Worm (Caenorhabditis elegans) whole organism, early embryonic: Measurements from ENCODE around the gene Y53C12A.6.

Experiments used
- B0310.2 ChIP-seq: sonication (generic microtip); optimal IDR thresholded peaks from 2 replicates; lab custom pipeline; 2016; ENCODE audit warnings: mild to moderate bottlenecking, missing genetic modification characterization, missing compliant biosample characterization
- F13C5.2 ChIP-seq: sonication (generic microtip); optimal IDR thresholded peaks from 2 replicates; lab custom pipeline; 2017; ENCODE audit warnings: mild to moderate bottlenecking, missing genetic modification characterization, inconsistent platforms, missing compliant biosample characterization
- aly-1 ChIP-seq: sonication (generic microtip); optimal IDR thresholded peaks from 2 replicates; lab custom pipeline; 2016; ENCODE audit warnings: missing genetic modification characterization, missing compliant biosample characterization
- ama-1 ChIP-seq: fragments of 150-350 bp; optimal IDR thresholded peaks from 2 replicates; lab custom pipeline; 2014
- ceh-13 ChIP-seq: fragments of 200-800 bp; sonication (Bioruptor generic); optimal IDR thresholded peaks from 2 replicates; lab custom pipeline; 2018; ENCODE audit warnings: mild to moderate bottlenecking, missing genetic modification characterization, missing compliant biosample characterization
- ceh-36 ChIP-seq: sonication (generic microtip); optimal IDR thresholded peaks from 2 replicates; lab custom pipeline; 2016; ENCODE audit warnings: missing genetic modification characterization, inconsistent platforms, missing compliant biosample characterization
- ets-7 ChIP-seq: sonication (generic microtip); optimal IDR thresholded peaks from 2 replicates; lab custom pipeline; 2016; ENCODE audit warnings: missing genotype, missing genetic modification characterization, missing compliant biosample characterization
- flt-1 ChIP-seq: fragments of 200-800 bp; sonication (Bioruptor generic); IDR thresholded peaks from 2 replicates; pipeline ENCODE4 v1.3.6; 2022; ENCODE audit warnings: missing genetic modification characterization, missing compliant biosample characterization
- hmbx-1 ChIP-seq: sonication (generic microtip); optimal IDR thresholded peaks from 2 replicates; lab custom pipeline; 2016; ENCODE audit warnings: mild to moderate bottlenecking, missing genetic modification characterization, missing compliant biosample characterization
- hmg-4 ChIP-seq: fragments of 200-800 bp; sonication (Bioruptor generic); optimal IDR thresholded peaks from 2 replicates; lab custom pipeline; 2018; ENCODE audit warnings: mild to moderate bottlenecking, missing genetic modification characterization, missing compliant biosample characterization
- hnd-1 ChIP-seq: sonication (generic microtip); optimal IDR thresholded peaks from 2 replicates; lab custom pipeline; 2016; ENCODE audit warnings: missing genetic modification characterization, missing compliant biosample characterization
- pes-1 ChIP-seq: fragments of 200-800 bp; sonication (Bioruptor generic); IDR thresholded peaks from 2 replicates; pipeline ENCODE4 v1.3.6; 2022; ENCODE audit warnings: missing genetic modification reagents, missing genetic modification characterization, missing compliant biosample characterization
- scrt-1 ChIP-seq: fragments of 200-800 bp; sonication (Bioruptor generic); IDR thresholded peaks from 2 replicates; pipeline ENCODE4 v1.3.6; 2022; ENCODE audit warnings: missing genetic modification characterization, missing compliant biosample characterization
- sea-1 ChIP-seq: fragments of 200-800 bp; sonication (Bioruptor generic); conservative IDR thresholded peaks from 2 replicates; pipeline ENCODE4 v1.3.6; 2022; ENCODE audit warnings: missing genetic modification characterization, missing compliant biosample characterization
- tbx-11 ChIP-seq: fragments of 200-800 bp; sonication (Bioruptor generic); IDR thresholded peaks from 2 replicates; pipeline ENCODE4 v1.3.6; 2022; ENCODE audit warnings: missing genetic modification characterization, missing compliant biosample characterization
- tbx-37 ChIP-seq: fragments of 200-800 bp; sonication (Bioruptor generic); conservative IDR thresholded peaks from 2 replicates; pipeline ENCODE4 v1.3.6; 2022; ENCODE audit warnings: missing genetic modification reagents, missing genetic modification characterization, missing compliant biosample characterization
- tra-4 ChIP-seq: sonication (generic microtip); optimal IDR thresholded peaks from 2 replicates; lab custom pipeline; 2017; ENCODE audit warnings: missing genetic modification characterization, missing compliant biosample characterization

The Y53C12A.6 gene

DNA sequence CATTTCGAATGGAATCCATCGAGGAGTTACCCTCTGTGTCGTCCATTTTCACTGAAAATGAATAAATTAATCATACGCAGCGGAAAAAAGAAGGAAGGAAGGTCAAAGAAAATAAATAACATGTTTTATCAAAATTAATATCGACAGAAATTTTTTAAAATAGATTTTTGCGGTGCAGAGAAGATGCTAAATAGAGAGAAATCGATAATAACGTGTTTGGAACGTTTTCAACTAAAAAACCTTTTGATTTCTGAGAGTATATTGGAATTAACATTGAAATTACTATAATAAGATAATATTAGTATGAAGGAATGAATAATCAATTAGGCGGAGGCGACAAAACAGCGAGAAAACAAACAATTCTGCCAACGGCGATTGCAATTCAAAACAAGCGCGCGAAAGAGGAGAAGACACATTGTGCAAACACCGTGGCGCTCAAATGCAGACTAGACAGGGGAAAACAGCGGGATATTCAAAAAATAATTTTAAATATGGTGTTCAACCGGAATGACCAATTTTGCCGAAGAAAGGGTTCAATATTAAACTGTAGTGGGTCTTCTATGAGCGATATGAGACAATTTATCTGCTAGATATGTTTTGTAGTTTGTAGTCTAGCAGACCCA is 1.3 kb downstream of the Y53C12A.6 start, which contains the start of gene wee-1.3:
TSS of gene wee-1.3 (minus strand) at position 51 of the 623 bp plus-strand sequence.
- no peak for TF ChIP-seq tra-4 (tag; lab: Kevin White, UChicago)
- peak; percentile 7; the same call in 1 of the 2 replicates for TF ChIP-seq tbx-37 (GFP tag; lab: Robert Waterston, UW)
- no peak for TF ChIP-seq hmbx-1 (tag; lab: Kevin White, UChicago)
- no peak for TF ChIP-seq B0310.2 (tag; lab: Kevin White, UChicago)
- TF ChIP-seq scrt-1: no peak
- TF ChIP-seq flt-1 (GFP tag; lab: Robert Waterston, UW): no peak
- no peak for TF ChIP-seq sea-1 (GFP tag; lab: Robert Waterston, UW)
- TF ChIP-seq F13C5.2 (tag; lab: Kevin White, UChicago): peak; percentile 74
- TF ChIP-seq hmg-4 (GFP tag; lab: Kevin White, UChicago): peak; percentile 40
- TF ChIP-seq hnd-1 (tag; lab: Kevin White, UChicago): no peak
- TF ChIP-seq ceh-13 (GFP tag; lab: Kevin White, UChicago): no peak
- no peak for TF ChIP-seq ama-1 (lab: Kevin White, UChicago)
- no peak for TF ChIP-seq ets-7 (tag; lab: Kevin White, UChicago)
- TF ChIP-seq ceh-36 (tag; lab: Kevin White, UChicago): no peak
- no peak for TF ChIP-seq aly-1 (tag; lab: Kevin White, UChicago)
- no peak for TF ChIP-seq tbx-11 (GFP tag; lab: Robert Waterston, UW)
- no peak for TF ChIP-seq pes-1

- TF ChIP-seq tra-4 (tag; lab: Kevin White, UChicago): no peak
- no peak for TF ChIP-seq hmbx-1 (tag; lab: Kevin White, UChicago)
- no peak for TF ChIP-seq F13C5.2 (tag; lab: Kevin White, UChicago)
- no peak for TF ChIP-seq ceh-36 (tag; lab: Kevin White, UChicago)
- TF ChIP-seq pes-1: no peak
- TF ChIP-seq aly-1 (tag; lab: Kevin White, UChicago): no peak
- 0 out of 2 replicates have a peak, but pooled peaks have one; percentile 27 for TF ChIP-seq scrt-1
- TF ChIP-seq flt-1 (GFP tag; lab: Robert Waterston, UW): no peak
- TF ChIP-seq sea-1 (GFP tag; lab: Robert Waterston, UW): 0 out of 2 replicates have a peak, but pooled peaks have one; percentile 28
- TF ChIP-seq hnd-1 (tag; lab: Kevin White, UChicago): no peak
- TF ChIP-seq ama-1 (lab: Kevin White, UChicago): no peak
- no peak for TF ChIP-seq hmg-4 (GFP tag; lab: Kevin White, UChicago)
- TF ChIP-seq ets-7 (tag; lab: Kevin White, UChicago): no peak
Measured at ce11 chrII:9713083-9713482, 4.7 kb downstream of the Y53C12A.6 start.

DNA sequence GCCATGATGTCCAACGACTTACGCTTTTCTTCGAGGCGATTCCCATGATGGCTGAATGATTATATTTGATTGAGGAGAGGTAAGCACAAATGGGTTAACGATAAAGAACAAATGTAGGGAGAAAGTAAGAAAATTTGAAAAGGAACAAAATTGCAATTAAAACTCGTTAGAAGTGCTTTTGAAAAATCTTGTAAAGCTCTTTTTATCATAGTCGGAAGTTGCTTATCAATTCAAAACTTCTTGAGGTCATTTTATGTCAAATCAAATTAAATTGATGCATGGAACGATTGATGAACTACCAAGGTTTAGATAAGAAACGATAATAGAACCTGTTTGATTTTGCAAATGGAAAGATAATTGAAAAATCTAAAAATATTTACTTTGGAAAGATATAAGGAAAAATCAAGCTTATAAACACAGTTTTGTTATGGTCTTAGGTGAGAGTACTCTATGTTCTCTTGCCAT is 8.9 kb downstream of the Y53C12A.6 start, which contains the start of gene glt-5:
TSS of gene glt-5 (minus strand) at position 51 of the 465 bp plus-strand sequence.
- TF ChIP-seq hmg-4 (GFP tag; lab: Kevin White, UChicago) (no peak), hnd-1 (tag; lab: Kevin White, UChicago) (no peak), tbx-11 (GFP tag; lab: Robert Waterston, UW) (no peak), ceh-36 (tag; lab: Kevin White, UChicago) (no peak), flt-1 (GFP tag; lab: Robert Waterston, UW) (no peak), sea-1 (GFP tag; lab: Robert Waterston, UW) (no peak)

ce11 chrII:9706207-9706606 is 11.6 kb downstream of the Y53C12A.6 start, which contains the start of gene Y53C12A.3:
Y53C12A.3 (minus strand) TSS chrII:9706240.
- TF ChIP-seq hmg-4 (GFP tag; lab: Kevin White, UChicago) (no peak), F13C5.2 (tag; lab: Kevin White, UChicago) (peak; percentile 16)

DNA sequence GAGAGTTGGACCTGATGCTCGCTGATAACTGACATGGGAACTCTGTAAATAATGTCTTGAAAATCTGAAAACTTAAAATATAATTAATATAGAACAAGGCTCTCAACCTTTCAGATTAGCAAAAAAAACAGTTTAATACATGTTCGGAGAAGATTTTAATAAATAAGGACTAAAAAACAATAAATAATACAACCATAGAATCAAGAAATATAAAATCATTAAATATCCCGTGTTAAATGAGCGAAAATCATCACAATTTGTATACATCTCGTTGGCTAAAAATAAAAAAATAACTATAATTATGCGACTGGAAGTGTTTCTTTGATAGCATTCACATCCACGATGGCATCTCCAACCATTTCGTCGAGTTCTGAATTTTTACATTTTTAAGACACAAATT is 13.1 kb downstream of the Y53C12A.6 start, which contains the start of gene Y53C12A.10:
TSS of gene Y53C12A.10 (minus strand) at position 101 of the 400 bp plus-strand sequence.
- TF ChIP-seq F13C5.2 (tag; lab: Kevin White, UChicago): no peak
- TF ChIP-seq ceh-36 (tag; lab: Kevin White, UChicago): no peak
- TF ChIP-seq aly-1 (tag; lab: Kevin White, UChicago): no peak
- TF ChIP-seq scrt-1: no peak
- no peak for TF ChIP-seq B0310.2 (tag; lab: Kevin White, UChicago)
- TF ChIP-seq pes-1: no peak
- TF ChIP-seq hmbx-1 (tag; lab: Kevin White, UChicago): no peak
- TF ChIP-seq hnd-1 (tag; lab: Kevin White, UChicago): no peak
- TF ChIP-seq tra-4 (tag; lab: Kevin White, UChicago): no peak
- TF ChIP-seq hmg-4 (GFP tag; lab: Kevin White, UChicago): no peak
- no peak for TF ChIP-seq ama-1 (lab: Kevin White, UChicago)
- no peak for TF ChIP-seq tbx-11 (GFP tag; lab: Robert Waterston, UW)
- no peak for TF ChIP-seq sea-1 (GFP tag; lab: Robert Waterston, UW)
- TF ChIP-seq flt-1 (GFP tag; lab: Robert Waterston, UW): no peak
- TF ChIP-seq ets-7 (tag; lab: Kevin White, UChicago): no peak
- TF ChIP-seq ceh-13 (GFP tag; lab: Kevin White, UChicago): no peak
- TF ChIP-seq tbx-37 (GFP tag; lab: Robert Waterston, UW): no peak

DNA sequence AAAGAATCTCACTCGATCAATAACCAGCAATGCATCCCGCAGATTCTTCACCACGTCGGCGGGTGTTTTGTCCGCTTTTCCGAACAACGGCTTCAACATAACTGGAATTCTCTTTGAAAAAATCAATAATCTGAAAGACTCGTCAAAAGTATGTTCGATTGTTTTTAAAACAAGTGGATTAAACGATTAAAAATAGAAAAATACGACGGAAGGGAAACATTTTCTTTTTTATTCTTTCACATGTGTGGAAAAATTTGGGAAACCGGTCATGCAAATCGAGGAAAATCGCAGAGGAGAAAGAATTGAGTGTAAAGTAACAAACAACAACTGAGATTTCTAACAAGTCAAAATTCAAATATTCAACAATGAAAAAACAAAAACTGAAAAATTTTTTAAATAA is 14.2 kb downstream of the Y53C12A.6 start, which contains the start of gene mop-25.2:
TSS of gene mop-25.2 (minus strand) at position 101 of the 400 bp plus-strand sequence.
- no peak for TF ChIP-seq ama-1 (lab: Kevin White, UChicago)
- TF ChIP-seq hmg-4 (GFP tag; lab: Kevin White, UChicago): no peak
- TF ChIP-seq flt-1 (GFP tag; lab: Robert Waterston, UW): no peak
- TF ChIP-seq hmbx-1 (tag; lab: Kevin White, UChicago): no peak
- no peak for TF ChIP-seq hnd-1 (tag; lab: Kevin White, UChicago)
- no peak for TF ChIP-seq ceh-36 (tag; lab: Kevin White, UChicago)
- no peak for TF ChIP-seq aly-1 (tag; lab: Kevin White, UChicago)
